Worm (Caenorhabditis elegans): Measurements from ENCODE around the gene R03H10.1.

ce11 chrII:4219062-4219461 is 39.0 kb downstream of the R03H10.1 start, which contains the start of gene F31D5.1:
- TF ChIP-seq ces-1 (GFP tag; optimal IDR thresholded peaks at IDR 0.05) (no peak), zag-1 (tag; optimal IDR thresholded peaks at IDR 0.05) (no peak), nhr-12 (tag; optimal IDR thresholded peaks at IDR 0.05) (no peak), sup-37 (GFP tag; optimal IDR thresholded peaks at IDR 0.05) (no peak), elt-3 (tag; optimal IDR thresholded peaks at IDR 0.05) (no peak)
